Worm (Caenorhabditis elegans): Measurements from ENCODE around the gene F23H12.5.

F23H12.5 gene

DNA sequence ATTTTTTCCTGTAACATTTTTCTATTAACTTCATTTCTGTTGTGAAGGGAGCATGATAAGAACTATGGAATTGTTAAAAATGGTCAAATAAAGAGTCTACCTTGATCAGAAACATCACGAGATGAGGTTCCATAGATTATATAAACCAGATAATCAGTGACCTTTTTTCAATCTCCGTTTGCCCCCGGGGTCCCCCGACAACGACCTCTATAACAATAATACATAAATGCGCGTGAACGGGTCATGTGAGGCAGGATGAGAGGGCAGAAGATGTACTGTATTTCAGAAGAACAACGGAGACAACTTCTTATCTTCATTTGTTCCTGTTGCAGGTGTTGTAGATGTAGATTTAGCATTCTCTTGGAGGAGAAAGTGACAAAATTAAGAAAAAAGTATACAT is 6.6 kb upstream of the F23H12.5 start:
- TF ChIP-seq aha-1 (tag; optimal IDR thresholded peaks at IDR 0.05): no peak
- TF ChIP-seq blmp-1 (tag; optimal IDR thresholded peaks at IDR 0.05): peak; percentile 29
- no peak for TF ChIP-seq efl-1 (optimal IDR thresholded peaks at IDR 0.05)
- peak in 1 of 2 experiments; percentile 78 for TF ChIP-seq efl-1 (GFP tag; optimal IDR thresholded peaks at IDR 0.05 in 1 of 2)
- TF ChIP-seq fkh-4 (tag; optimal IDR thresholded peaks at IDR 0.05; ENCODE audit: borderline replicate concordance): no peak
- TF ChIP-seq nhr-20 (tag; optimal IDR thresholded peaks at IDR 0.05): peak; percentile 3
- TF ChIP-seq elt-3 (tag; optimal IDR thresholded peaks at IDR 0.05): peak in 1 of 6 experiments; percentile 7

ce11 chrV:12352445-12352844 is 6.0 kb upstream of the F23H12.5 start, which contains the start of gene sqt-3:
TSS of gene sqt-3 (plus strand) at chrV:12352745.
- TF ChIP-seq pax-3 (tag; optimal IDR thresholded peaks at IDR 0.05) (no peak), unc-62 (GFP tag; optimal IDR thresholded peaks at IDR 0.05) (no peak), sox-4 (tag; optimal IDR thresholded peaks at IDR 0.05) (no peak), tbx-2 (tag; optimal IDR thresholded peaks at IDR 0.05) (no peak), xbp-1 (tag; optimal IDR thresholded peaks at IDR 0.05) (no peak)

ce11 chrV:12352881-12353280 is 5.6 kb upstream of the F23H12.5 start:
- TF ChIP-seq unc-30 (tag; optimal IDR thresholded peaks at IDR 0.05) (no peak), ama-1 (optimal IDR thresholded peaks at IDR 0.05) (peak; percentile 45)

DNA sequence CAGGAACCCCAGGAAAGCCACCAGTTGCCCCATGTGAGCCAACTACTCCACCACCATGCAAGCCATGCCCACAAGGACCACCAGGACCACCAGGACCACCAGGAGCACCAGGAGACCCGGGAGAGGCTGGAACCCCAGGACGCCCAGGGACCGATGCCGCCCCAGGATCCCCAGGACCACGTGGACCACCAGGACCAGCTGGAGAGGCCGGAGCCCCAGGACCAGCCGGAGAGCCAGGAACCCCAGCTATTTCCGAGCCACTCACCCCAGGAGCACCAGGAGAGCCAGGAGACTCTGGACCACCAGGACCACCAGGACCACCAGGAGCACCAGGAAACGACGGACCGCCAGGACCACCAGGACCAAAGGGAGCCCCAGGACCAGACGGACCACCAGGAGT is 4.9 kb upstream of the F23H12.5 start:
- TF ChIP-seq nhr-77 (tag; optimal IDR thresholded peaks at IDR 0.05): no peak
- peak; percentile 79 for TF ChIP-seq ceh-8 (GFP tag; optimal IDR thresholded peaks at IDR 0.05)
- TF ChIP-seq fkh-10 (GFP tag; optimal IDR thresholded peaks at IDR 0.05): no peak
- TF ChIP-seq nhr-85 (tag): peak; percentile 13
- no peak for TF ChIP-seq nhr-76 (tag; optimal IDR thresholded peaks at IDR 0.05)
- TF ChIP-seq efl-1 (optimal IDR thresholded peaks at IDR 0.05): no peak
- TF ChIP-seq efl-1 (GFP tag; optimal IDR thresholded peaks at IDR 0.05 in 1 of 2): peak in 1 of 2 experiments; percentile 51

ce11 chrV:12354193-12354830 is 4.1 kb upstream of the F23H12.5 start:
- no peak for TF ChIP-seq efl-1 (optimal IDR thresholded peaks at IDR 0.05)
- TF ChIP-seq efl-1 (GFP tag; optimal IDR thresholded peaks at IDR 0.05 in 1 of 2): peak in 1 of 2 experiments; percentile 11
- no peak for TF ChIP-seq nhr-84 (tag; optimal IDR thresholded peaks at IDR 0.05)
- TF ChIP-seq unc-86 (tag; optimal IDR thresholded peaks at IDR 0.05): no peak
- no peak for TF ChIP-seq lin-13 (GFP tag; optimal IDR thresholded peaks at IDR 0.05)
- TF ChIP-seq mab-9 (GFP tag; IDR thresholded peaks at IDR 0.05): no peak
- TF ChIP-seq ztf-11 (tag; optimal IDR thresholded peaks at IDR 0.05): no peak
- no peak for TF ChIP-seq nhr-90 (tag; optimal IDR thresholded peaks at IDR 0.05; ENCODE audit: poor library complexity)
- TF ChIP-seq nhr-76 (tag; optimal IDR thresholded peaks at IDR 0.05): no peak
- no peak for TF ChIP-seq sox-4 (tag; optimal IDR thresholded peaks at IDR 0.05)
- no peak for TF ChIP-seq zip-4 (GFP tag; optimal IDR thresholded peaks at IDR 0.05)
- no peak for TF ChIP-seq fos-1 (tag; optimal IDR thresholded peaks at IDR 0.05)
- TF ChIP-seq nhr-47 (tag; optimal IDR thresholded peaks at IDR 0.05): no peak
- no peak for TF ChIP-seq pqm-1 (tag; optimal IDR thresholded peaks at IDR 0.05)
- peak; percentile 82 for TF ChIP-seq blmp-1 (tag; optimal IDR thresholded peaks at IDR 0.05)
- no peak for TF ChIP-seq dsc-1 (tag; optimal IDR thresholded peaks at IDR 0.05)
- TF ChIP-seq tbx-2 (tag; optimal IDR thresholded peaks at IDR 0.05): no peak
- TF ChIP-seq C34B4.2 (tag; optimal IDR thresholded peaks at IDR 0.05): no peak
- TF ChIP-seq ama-1 (optimal IDR thresholded peaks at IDR 0.05): peak; percentile 36
- TF ChIP-seq hlh-4 (tag; optimal IDR thresholded peaks at IDR 0.05): no peak
- TF ChIP-seq ces-1 (GFP tag; optimal IDR thresholded peaks at IDR 0.05): no peak
- no peak for TF ChIP-seq snpc-4 (tag; optimal IDR thresholded peaks at IDR 0.05)
- TF ChIP-seq lir-3 (tag; optimal IDR thresholded peaks at IDR 0.05; ENCODE audit: poor library complexity): no peak
